Fruit fly (Drosophila melanogaster) whole organism, embryonic: ENCODE data around the gene CG14442.

Experiments used
- Aef1 ChIP-seq: fragments of 200-800 bp; sonication (Bioruptor generic); IDR thresholded peaks from 3 replicates; pipeline ENCODE4 v1.3.6; 2022; ENCODE audit warnings: missing biosample characterization, missing genetic modification characterization
- Bdp1 ChIP-seq: fragments of 200-800 bp; sonication (Bioruptor generic); optimal IDR thresholded peaks from 3 replicates; lab custom pipeline; 2016; ENCODE audit warnings: missing biosample characterization, missing genetic modification characterization
- CG12219 ChIP-seq: fragments of 200-800 bp; sonication (Bioruptor generic); optimal IDR thresholded peaks from 3 replicates; lab custom pipeline; 2018; ENCODE audit warnings: missing biosample characterization, mild to moderate bottlenecking, missing genetic modification characterization
- CG15479 ChIP-seq: fragments of 200-800 bp; sonication (Bioruptor generic); optimal IDR thresholded peaks from 3 replicates; lab custom pipeline; 2019; ENCODE audit warnings: missing biosample characterization, mild to moderate bottlenecking, missing genetic modification characterization, moderate library complexity
- CG17802 ChIP-seq: fragments of 200-800 bp; sonication (Bioruptor generic); optimal IDR thresholded peaks from 2 replicates; lab custom pipeline; 2018; ENCODE audit warnings: missing biosample characterization, mild to moderate bottlenecking, missing genetic modification characterization, moderate library complexity
- CG17829 ChIP-seq: fragments of 200-800 bp; optimal IDR thresholded peaks from 2 replicates; lab custom pipeline; 2019; ENCODE audit warnings: missing biosample characterization, mild to moderate bottlenecking, missing genetic modification characterization, moderate library complexity
- CG1832 ChIP-seq: fragments of 200-800 bp; sonication (Bioruptor generic); optimal IDR thresholded peaks from 2 replicates; lab custom pipeline; 2017; ENCODE audit warnings: missing biosample characterization, mild to moderate bottlenecking, missing genetic modification characterization, inconsistent platforms
- CG18599 ChIP-seq: fragments of 200-800 bp; sonication (Bioruptor generic); optimal IDR thresholded peaks from 3 replicates; lab custom pipeline; 2017; ENCODE audit warnings: missing biosample characterization, missing genetic modification characterization, mild to moderate bottlenecking, moderate library complexity, missing genetic modification reagents
- CG2116 ChIP-seq: fragments of 200-800 bp; sonication (Bioruptor generic); optimal IDR thresholded peaks from 3 replicates; lab custom pipeline; 2018; ENCODE audit warnings: missing biosample characterization, mild to moderate bottlenecking, missing genetic modification characterization
- CG31441 ChIP-seq: fragments of 200-800 bp; sonication (Bioruptor generic); IDR thresholded peaks from 2 replicates; pipeline ENCODE4 v1.3.6; 2022; ENCODE audit warnings: missing biosample characterization, missing genetic modification characterization
- CG3995 ChIP-seq: fragments of 200-800 bp; sonication (Bioruptor generic); optimal IDR thresholded peaks from 3 replicates; lab custom pipeline; 2016; ENCODE audit warnings: missing biosample characterization, missing genetic modification characterization
- CG5180 ChIP-seq: fragments of 200-800 bp; sonication (Bioruptor generic); optimal IDR thresholded peaks from 3 replicates; lab custom pipeline; 2017; ENCODE audit warnings: missing biosample characterization, missing genetic modification characterization, mild to moderate bottlenecking, moderate library complexity, missing genetic modification reagents
- CG6689 ChIP-seq: fragments of 200-800 bp; sonication (Bioruptor generic); IDR thresholded peaks from 2 replicates; pipeline ENCODE4 v1.3.6; 2022; ENCODE audit warnings: missing biosample characterization, missing genetic modification characterization
- CG6765 ChIP-seq: fragments of 200-800 bp; sonication (Bioruptor generic); optimal IDR thresholded peaks from 3 replicates; lab custom pipeline; 2017; ENCODE audit warnings: missing biosample characterization, mild to moderate bottlenecking, missing genetic modification characterization
- CG7271 ChIP-seq: fragments of 200-800 bp; sonication (Bioruptor generic); optimal IDR thresholded peaks from 2 replicates; lab custom pipeline; 2018; ENCODE audit warnings: missing biosample characterization, mild to moderate bottlenecking, missing genetic modification characterization, moderate library complexity
- CG8290 ChIP-seq, 3 experiments: fragments of 200-800 bp; sonication (Bioruptor generic); optimal IDR thresholded peaks; 2 replicates each; lab custom pipeline; 2016 to 2019; ENCODE audit warnings: missing biosample characterization in 3 of 3, missing genetic modification characterization in 3 of 3, mild to moderate bottlenecking in 2 of 3, moderate library complexity in 1 of 3
- CG8478 ChIP-seq: fragments of >200 bp; optimal IDR thresholded peaks from 2 replicates; lab custom pipeline; 2018
- CG9215 ChIP-seq: fragments of 200-800 bp; sonication (Bioruptor generic); IDR thresholded peaks from 2 replicates; pipeline ENCODE4 v1.3.6; 2022; ENCODE audit warnings: missing biosample characterization, missing genetic modification characterization
- CG9437 ChIP-seq: fragments of 200-800 bp; sonication (Bioruptor generic); optimal IDR thresholded peaks from 2 replicates; lab custom pipeline; 2018; ENCODE audit warnings: missing biosample characterization, mild to moderate bottlenecking, missing genetic modification characterization
- CG9817 ChIP-seq: fragments of 200-800 bp; sonication (Bioruptor generic); optimal IDR thresholded peaks from 2 replicates; lab custom pipeline; 2018; ENCODE audit warnings: missing biosample characterization, mild to moderate bottlenecking, missing genetic modification characterization, moderate library complexity
- Dad ChIP-seq: fragments of 200-800 bp; sonication (Bioruptor generic); optimal IDR thresholded peaks from 3 replicates; lab custom pipeline; 2016; ENCODE audit warnings: missing biosample characterization, missing genetic modification characterization
- Dbx ChIP-seq: fragments of 200-800 bp; sonication (Bioruptor generic); IDR thresholded peaks from 3 replicates; pipeline ENCODE4 v1.3.6; 2022; ENCODE audit warnings: missing biosample characterization, missing genetic modification characterization
- E2f2 ChIP-seq: fragments of 200-800 bp; sonication (Bioruptor generic); IDR thresholded peaks from 2 replicates; pipeline ENCODE4 v1.3.6; 2022; ENCODE audit warnings: missing biosample characterization, missing genetic modification characterization
- Gug ChIP-seq: fragments of 200-800 bp; sonication (Bioruptor generic); IDR thresholded peaks from 4 replicates; pipeline ENCODE4 v1.3.6; 2022; ENCODE audit warnings: missing biosample characterization, missing genetic modification characterization
- HmgD ChIP-seq: fragments of 200-800 bp; sonication (Bioruptor generic); optimal IDR thresholded peaks from 3 replicates; lab custom pipeline; 2016; ENCODE audit warnings: missing biosample characterization, missing genetic modification characterization
- Hr39 ChIP-seq: fragments of >200 bp; optimal IDR thresholded peaks from 2 replicates; lab custom pipeline; 2017
- MTF-1 ChIP-seq: fragments of 200-800 bp; sonication (Bioruptor generic); optimal IDR thresholded peaks from 2 replicates; lab custom pipeline; 2018; ENCODE audit warnings: missing biosample characterization, mild to moderate bottlenecking, missing genetic modification characterization, borderline replicate concordance
- Side ChIP-seq: fragments of 200-800 bp; sonication (Bioruptor generic); optimal IDR thresholded peaks from 2 replicates; lab custom pipeline; 2016; ENCODE audit warnings: missing biosample characterization, missing genetic modification characterization
- Sin3A ChIP-seq: fragments of >200 bp; optimal IDR thresholded peaks from 2 replicates; lab custom pipeline; 2018
- Trl ChIP-seq, 3 experiments: fragments of >200 bp in 2 of 3; fragments of 200-800 bp in 1 of 3; sonication (Bioruptor generic) in 1 of 3; optimal IDR thresholded peaks; 2 replicates in 1 of 3; 3 replicates in 2 of 3; lab custom pipeline; 2016 to 2017; ENCODE audit warnings: missing biosample characterization in 1 of 3, missing genetic modification characterization in 1 of 3
- Xrp1 ChIP-seq: fragments of 200-800 bp; sonication (Bioruptor generic); IDR thresholded peaks from 2 replicates; pipeline ENCODE4 v1.3.6; 2022; ENCODE audit warnings: missing biosample characterization, missing genetic modification characterization
- YL-1 ChIP-seq: fragments of 200-800 bp; sonication (Bioruptor generic); optimal IDR thresholded peaks from 3 replicates; lab custom pipeline; 2017; ENCODE audit warnings: missing biosample characterization, mild to moderate bottlenecking, missing genetic modification characterization
- az2 ChIP-seq: fragments of 200-800 bp; sonication (Bioruptor generic); optimal IDR thresholded peaks from 3 replicates; lab custom pipeline; 2016; ENCODE audit warnings: missing biosample characterization, missing genetic modification characterization
- chif ChIP-seq, 2 experiments: fragments of 200-800 bp; sonication (Bioruptor generic); optimal IDR thresholded peaks; 3 replicates each; lab custom pipeline; 2016; ENCODE audit warnings: missing biosample characterization in 2 of 2, missing genetic modification characterization in 2 of 2
- crol ChIP-seq: fragments of 200-800 bp; sonication (Bioruptor generic); IDR thresholded peaks from 2 replicates; pipeline ENCODE4 v1.3.6; 2022; ENCODE audit warnings: missing biosample characterization, missing genetic modification characterization
- dm ChIP-seq: fragments of 200-800 bp; sonication (Bioruptor generic); optimal IDR thresholded peaks from 3 replicates; lab custom pipeline; 2016; ENCODE audit warnings: missing biosample characterization, missing genetic modification characterization
- eyg ChIP-seq: fragments of 200-800 bp; sonication (Bioruptor generic); optimal IDR thresholded peaks from 3 replicates; lab custom pipeline; 2016; ENCODE audit warnings: missing biosample characterization, missing genetic modification characterization
- fd64A ChIP-seq: fragments of 200-800 bp; sonication (Bioruptor generic); optimal IDR thresholded peaks from 3 replicates; lab custom pipeline; 2018; ENCODE audit warnings: missing biosample characterization, mild to moderate bottlenecking, missing genetic modification characterization
- fd96Cb ChIP-seq: fragments of 200-800 bp; sonication (Bioruptor generic); optimal IDR thresholded peaks from 2 replicates; lab custom pipeline; 2018; ENCODE audit warnings: missing biosample characterization, mild to moderate bottlenecking, missing genetic modification characterization, moderate library complexity
- h ChIP-seq: fragments of >200 bp; optimal IDR thresholded peaks from 2 replicates; lab custom pipeline; 2017
- hkb ChIP-seq, 2 experiments: fragments of 200-800 bp in 1 of 2; fragments of >200 bp in 1 of 2; sonication (Bioruptor generic) in 1 of 2; IDR thresholded peaks in 1 of 2; optimal IDR thresholded peaks in 1 of 2; 2 replicates each; pipeline versions ENCODE4 v1.3.6 to Lab custom; 2017 to 2022; ENCODE audit warnings: missing biosample characterization in 1 of 2, missing genetic modification characterization in 1 of 2
- lilli ChIP-seq: fragments of 200-800 bp; sonication (Bioruptor generic); optimal IDR thresholded peaks from 3 replicates; lab custom pipeline; 2016; ENCODE audit warnings: missing biosample characterization, missing genetic modification characterization
- org-1 ChIP-seq: fragments of 200-800 bp; sonication (Bioruptor generic); optimal IDR thresholded peaks from 2 replicates; lab custom pipeline; 2017; ENCODE audit warnings: missing biosample characterization, missing genetic modification characterization
- otp ChIP-seq: fragments of 200-800 bp; sonication (Bioruptor generic); IDR thresholded peaks from 3 replicates; pipeline ENCODE4, ENCODE4 v1.3.6; 2022; ENCODE audit warnings: missing biosample characterization, missing genetic modification characterization
- pan ChIP-seq, 4 experiments: fragments of >200 bp in 3 of 4; fragments of 200-800 bp in 1 of 4; sonication (Bioruptor generic) in 1 of 4; optimal IDR thresholded peaks in 3 of 4; IDR thresholded peaks in 1 of 4; 2 replicates each; pipeline versions ENCODE4 v1.3.6 to Lab custom; 2017 to 2022; ENCODE audit warnings: missing biosample characterization in 2 of 4, missing genetic modification characterization in 2 of 4, mixed read lengths in 1 of 4
- pita ChIP-seq: fragments of 200-800 bp; sonication (Bioruptor generic); optimal IDR thresholded peaks from 2 replicates; lab custom pipeline; 2017; ENCODE audit warnings: missing biosample characterization, mild to moderate bottlenecking, missing genetic modification characterization
- usp ChIP-seq: fragments of >200 bp; optimal IDR thresholded peaks from 2 replicates; lab custom pipeline; 2017; ENCODE audit warnings: missing biosample characterization, missing genetic modification characterization
- wdn ChIP-seq: fragments of 200-800 bp; sonication (Bioruptor generic); IDR thresholded peaks from 2 replicates; pipeline ENCODE4 v1.3.6; 2022; ENCODE audit warnings: missing biosample characterization, missing genetic modification characterization

Gene CG14442

dm6 chrX:6656626-6657558 is 37.9 kb downstream of the CG14442 start (continued):
- TF ChIP-seq hkb (optimal IDR thresholded peaks at IDR 0.05; lab: Kevin White, UChicago), result no peak
- peak; percentile 64 for TF ChIP-seq hkb (GFP tag; IDR thresholded peaks at IDR 0.05; lab: Robert Waterston, UW)
- TF ChIP-seq otp (GFP tag; lab: Robert Waterston, UW), result no peak
- peak; percentile 11 for TF ChIP-seq CG5180 (GFP tag; lab: Kevin White, UChicago)
- no peak for TF ChIP-seq CG3995
- TF ChIP-seq crol, result peak; percentile 60; the same call in 1 of the 2 replicates
- TF ChIP-seq az2 (GFP tag; lab: Kevin White, UChicago), result no peak
- no peak for TF ChIP-seq Aef1 (GFP tag; lab: Robert Waterston, UW)
- TF ChIP-seq Bdp1 (GFP tag; lab: Kevin White, UChicago), result no peak
- no peak for TF ChIP-seq fd96Cb (tag; lab: Kevin White, UChicago)
- TF ChIP-seq wdn (GFP tag; lab: Robert Waterston, UW), result no peak
- peak; percentile 57; the same call in 1 of the 2 replicates for TF ChIP-seq CG31441 (GFP tag; lab: Robert Waterston, UW)
- TF ChIP-seq Dad (GFP tag; lab: Kevin White, UChicago), result no peak
- TF ChIP-seq eyg, result no peak
- TF ChIP-seq CG2116 (GFP tag; lab: Kevin White, UChicago), result peak; percentile 3
- no peak for TF ChIP-seq YL-1 (GFP tag; lab: Kevin White, UChicago)
- no peak for TF ChIP-seq MTF-1 (GFP tag; lab: Kevin White, UChicago)
- no peak for TF ChIP-seq fd64A (GFP tag; lab: Kevin White, UChicago)
- TF ChIP-seq CG9817 (tag; lab: Kevin White, UChicago), result peak; percentile 37
- no peak for TF ChIP-seq HmgD (GFP tag; lab: Kevin White, UChicago)
- TF ChIP-seq CG17829, result peak; percentile 17
- TF ChIP-seq E2f2, result peak; percentile 25; the same call in 1 of the 2 replicates
- TF ChIP-seq Side (GFP tag; lab: Kevin White, UChicago), result no peak
- no peak for TF ChIP-seq chif (GFP tag; optimal IDR thresholded peaks at IDR 0.05; lab: Kevin White, UChicago)
- TF ChIP-seq Trl (optimal IDR thresholded peaks at IDR 0.05; lab: Kevin White, UChicago), result peak; percentile 58 to 75
- TF ChIP-seq Trl (GFP tag; optimal IDR thresholded peaks at IDR 0.05; lab: Kevin White, UChicago), result no peak
- TF ChIP-seq CG9437 (GFP tag; lab: Kevin White, UChicago), result peak; percentile 4
- no peak; the same call in 1 of the 2 replicates for TF ChIP-seq CG6689 (GFP tag; lab: Robert Waterston, UW)
- TF ChIP-seq dm (GFP tag; lab: Kevin White, UChicago), result no peak
- TF ChIP-seq CG6765, result peak; percentile 63
- peak; percentile 45 for TF ChIP-seq lilli (GFP tag; lab: Kevin White, UChicago)
- TF ChIP-seq CG8290 (GFP tag; optimal IDR thresholded peaks at IDR 0.05; lab: Kevin White, UChicago), result no peak
- peak in 1 of 2 experiments; percentile 1 for TF ChIP-seq CG8290 (tag; optimal IDR thresholded peaks at IDR 0.05; lab: Kevin White, UChicago)
- TF ChIP-seq pita (GFP tag; lab: Kevin White, UChicago), result no peak
- no peak for TF ChIP-seq org-1 (GFP tag; lab: Kevin White, UChicago)
- TF ChIP-seq CG17802 (tag; lab: Kevin White, UChicago), result no peak
- TF ChIP-seq CG15479 (GFP tag; lab: Kevin White, UChicago), result peak; percentile 53
- no peak for TF ChIP-seq CG7271 (tag; lab: Kevin White, UChicago)
- peak; percentile 14; the same call in 1 of the 3 replicates for TF ChIP-seq Dbx
- no peak for TF ChIP-seq Sin3A (lab: Kevin White, UChicago)
- TF ChIP-seq Hr39 (lab: Kevin White, UChicago), result no peak
- TF ChIP-seq CG18599 (GFP tag; lab: Kevin White, UChicago), result peak; percentile 78
- TF ChIP-seq usp (GFP tag; lab: Kevin White, UChicago), result no peak
- TF ChIP-seq CG9215 (GFP tag; lab: Robert Waterston, UW), result 0 out of 2 replicates have a peak, but pooled peaks have one; percentile 13
- TF ChIP-seq CG8478 (lab: Kevin White, UChicago), result no peak
- TF ChIP-seq pan (optimal IDR thresholded peaks at IDR 0.05; lab: Kevin White, UChicago), result no peak
- TF ChIP-seq pan (GFP tag; optimal IDR thresholded peaks at IDR 0.05 in 1 of 2, IDR thresholded peaks at IDR 0.05 in 1 of 2), result no peak
- TF ChIP-seq Gug, result no peak
- no peak for TF ChIP-seq h (lab: Kevin White, UChicago)
- TF ChIP-seq Xrp1 (GFP tag; lab: Robert Waterston, UW), result peak; percentile 63
- peak; percentile 30 for TF ChIP-seq CG12219 (GFP tag; lab: Kevin White, UChicago)
- no peak for TF ChIP-seq CG1832
